Fruit fly (Drosophila melanogaster) whole organism, embryonic: ENCODE data around the gene CG8379.

Experiments used
- Abd-B ChIP-seq: fragments of 200-800 bp; sonication (Bioruptor generic); optimal IDR thresholded peaks from 2 replicates; lab custom pipeline; 2018; ENCODE audit warnings: missing biosample characterization, mild to moderate bottlenecking, missing genetic modification characterization, moderate library complexity
- Awh ChIP-seq: fragments of 200-800 bp; sonication (Bioruptor generic); IDR thresholded peaks from 2 replicates; pipeline ENCODE4, ENCODE4 v1.3.6; 2022; ENCODE audit warnings: missing biosample characterization, missing genetic modification characterization
- B-H1 ChIP-seq: fragments of 200-800 bp; sonication (Bioruptor generic); IDR thresholded peaks from 3 replicates; pipeline ENCODE4 v1.3.6; 2022; ENCODE audit warnings: missing biosample characterization, missing genetic modification characterization
- CG12391 ChIP-seq: fragments of 200-800 bp; sonication (Bioruptor generic); optimal IDR thresholded peaks from 3 replicates; lab custom pipeline; 2018; ENCODE audit warnings: missing biosample characterization, mild to moderate bottlenecking, missing genetic modification characterization, moderate library complexity
- CG12744 ChIP-seq: fragments of 200-800 bp; sonication (Bioruptor generic); optimal IDR thresholded peaks from 2 replicates; lab custom pipeline; 2016; ENCODE audit warnings: missing biosample characterization, missing genetic modification characterization
- CG13296 ChIP-seq: fragments of 200-800 bp; sonication (Bioruptor generic); optimal IDR thresholded peaks from 3 replicates; lab custom pipeline; 2018; ENCODE audit warnings: missing biosample characterization, mild to moderate bottlenecking, missing genetic modification characterization
- CG15479 ChIP-seq: fragments of 200-800 bp; sonication (Bioruptor generic); optimal IDR thresholded peaks from 3 replicates; lab custom pipeline; 2019; ENCODE audit warnings: missing biosample characterization, mild to moderate bottlenecking, missing genetic modification characterization, moderate library complexity
- CG17328 ChIP-seq: fragments of 200-800 bp; sonication (Bioruptor generic); IDR thresholded peaks from 2 replicates; pipeline ENCODE4 v1.3.6; 2022; ENCODE audit warnings: missing biosample characterization, missing genetic modification characterization
- CG17359 ChIP-seq: fragments of 200-800 bp; sonication (Bioruptor generic); optimal IDR thresholded peaks from 3 replicates; lab custom pipeline; 2018; ENCODE audit warnings: missing biosample characterization, mild to moderate bottlenecking, missing genetic modification characterization, moderate library complexity
- CG1832 ChIP-seq: fragments of 200-800 bp; sonication (Bioruptor generic); optimal IDR thresholded peaks from 2 replicates; lab custom pipeline; 2017; ENCODE audit warnings: missing biosample characterization, mild to moderate bottlenecking, missing genetic modification characterization, inconsistent platforms
- CG18599 ChIP-seq: fragments of 200-800 bp; sonication (Bioruptor generic); optimal IDR thresholded peaks from 3 replicates; lab custom pipeline; 2017; ENCODE audit warnings: missing biosample characterization, missing genetic modification characterization, mild to moderate bottlenecking, moderate library complexity, missing genetic modification reagents
- CG18619 ChIP-seq: fragments of 200-800 bp; sonication (Bioruptor generic); optimal IDR thresholded peaks from 3 replicates; lab custom pipeline; 2017; ENCODE audit warnings: missing biosample characterization, mild to moderate bottlenecking, missing genetic modification characterization
- CG2202 ChIP-seq: fragments of 200-800 bp; sonication (Bioruptor generic); optimal IDR thresholded peaks from 2 replicates; lab custom pipeline; 2018; ENCODE audit warnings: missing biosample characterization, mild to moderate bottlenecking, missing genetic modification characterization
- CG32767 ChIP-seq: fragments of 200-800 bp; sonication (Bioruptor generic); IDR thresholded peaks from 2 replicates; pipeline ENCODE4 v1.3.6; 2022; ENCODE audit warnings: missing biosample characterization, missing genetic modification characterization
- CG33213 ChIP-seq: fragments of 200-800 bp; sonication (Bioruptor generic); optimal IDR thresholded peaks from 3 replicates; lab custom pipeline; 2016; ENCODE audit warnings: missing biosample characterization, missing genetic modification characterization
- CG34422 ChIP-seq: fragments of 200-800 bp; sonication (Bioruptor generic); IDR thresholded peaks from 3 replicates; pipeline ENCODE4 v1.3.6; 2022; ENCODE audit warnings: missing biosample characterization, missing genetic modification characterization
- CG3995 ChIP-seq: fragments of 200-800 bp; sonication (Bioruptor generic); optimal IDR thresholded peaks from 3 replicates; lab custom pipeline; 2016; ENCODE audit warnings: missing biosample characterization, missing genetic modification characterization
- CG5245 ChIP-seq: fragments of 200-800 bp; sonication (Bioruptor generic); optimal IDR thresholded peaks from 3 replicates; lab custom pipeline; 2016; ENCODE audit warnings: missing biosample characterization, missing genetic modification characterization
- CG6175 ChIP-seq: fragments of 200-800 bp; sonication (Bioruptor generic); IDR thresholded peaks from 3 replicates; pipeline ENCODE4 v1.3.6; 2022; ENCODE audit warnings: missing biosample characterization, missing genetic modification characterization
- CG6254 ChIP-seq: fragments of 200-800 bp; sonication (Bioruptor generic); optimal IDR thresholded peaks from 3 replicates; lab custom pipeline; 2017; ENCODE audit warnings: mild to moderate bottlenecking, missing biosample characterization, missing genetic modification reagents, missing genetic modification characterization
- CG8388 ChIP-seq: fragments of 200-800 bp; sonication (Bioruptor generic); optimal IDR thresholded peaks from 2 replicates; lab custom pipeline; 2019; ENCODE audit warnings: missing biosample characterization, mild to moderate bottlenecking, missing genetic modification characterization, moderate library complexity
- CHES-1-like ChIP-seq: fragments of 200-800 bp; sonication (Bioruptor generic); optimal IDR thresholded peaks from 2 replicates; lab custom pipeline; 2016; ENCODE audit warnings: missing biosample characterization, missing genetic modification characterization
- CTCF ChIP-seq: fragments of 200-800 bp; sonication (Bioruptor generic); optimal IDR thresholded peaks from 2 replicates; lab custom pipeline; 2017; ENCODE audit warnings: missing biosample characterization, mild to moderate bottlenecking, missing genetic modification characterization, moderate library complexity
- CkIIα-i1 ChIP-seq: fragments of 200-800 bp; sonication (Bioruptor generic); IDR thresholded peaks from 2 replicates; pipeline ENCODE4 v1.3.6; 2022; ENCODE audit warnings: missing biosample characterization, missing genetic modification characterization
- Dek ChIP-seq: fragments of 200-800 bp; sonication (Bioruptor generic); optimal IDR thresholded peaks from 3 replicates; lab custom pipeline; 2019; ENCODE audit warnings: missing biosample characterization, mild to moderate bottlenecking, missing genetic modification characterization, moderate library complexity
- HLH54F ChIP-seq: fragments of 200-800 bp; sonication (Bioruptor generic); optimal IDR thresholded peaks from 3 replicates; lab custom pipeline; 2016; ENCODE audit warnings: missing biosample characterization, missing genetic modification characterization
- Hmr ChIP-seq: fragments of 200-800 bp; sonication (Bioruptor generic); optimal IDR thresholded peaks from 3 replicates; lab custom pipeline; 2017; ENCODE audit warnings: mild to moderate bottlenecking, missing biosample characterization, missing genetic modification reagents, missing genetic modification characterization
- Ptx1 ChIP-seq: fragments of 200-800 bp; sonication (Bioruptor generic); IDR thresholded peaks from 2 replicates; pipeline ENCODE4 v1.3.6; 2022; ENCODE audit warnings: missing biosample characterization, missing genetic modification characterization
- Xrp1 ChIP-seq: fragments of 200-800 bp; sonication (Bioruptor generic); IDR thresholded peaks from 2 replicates; pipeline ENCODE4 v1.3.6; 2022; ENCODE audit warnings: missing biosample characterization, missing genetic modification characterization
- amos ChIP-seq: fragments of 200-800 bp; sonication (Bioruptor generic); IDR thresholded peaks from 2 replicates; pipeline ENCODE4 v1.3.6; 2022; ENCODE audit warnings: missing biosample characterization, missing genetic modification characterization; ENCODE audit not compliant: partially characterized antibody
- ash1 ChIP-seq: fragments of 200-800 bp; sonication (Bioruptor generic); optimal IDR thresholded peaks from 2 replicates; lab custom pipeline; 2018; ENCODE audit warnings: missing biosample characterization, mild to moderate bottlenecking, missing genetic modification characterization
- bcd ChIP-seq: fragments of 200-800 bp; sonication (Bioruptor generic); optimal IDR thresholded peaks from 2 replicates; lab custom pipeline; 2017; ENCODE audit warnings: missing biosample characterization, mild to moderate bottlenecking, missing genetic modification characterization
- caup ChIP-seq: fragments of 200-800 bp; sonication (Bioruptor generic); optimal IDR thresholded peaks from 3 replicates; lab custom pipeline; 2017; ENCODE audit warnings: missing biosample characterization, mild to moderate bottlenecking, missing genetic modification characterization, moderate library complexity; ENCODE audit not compliant: severe bottlenecking
- cwo ChIP-seq: fragments of 200-800 bp; sonication (Bioruptor generic); optimal IDR thresholded peaks from 3 replicates; lab custom pipeline; 2017; ENCODE audit warnings: missing biosample characterization, missing genetic modification characterization, mild to moderate bottlenecking, moderate library complexity, missing genetic modification reagents
- eve ChIP-seq, 2 experiments: fragments of >200 bp; optimal IDR thresholded peaks; 2 replicates each; lab custom pipeline; 2017; ENCODE audit warnings: missing biosample characterization in 2 of 2, missing genetic modification characterization in 2 of 2
- fd64A ChIP-seq: fragments of 200-800 bp; sonication (Bioruptor generic); optimal IDR thresholded peaks from 3 replicates; lab custom pipeline; 2018; ENCODE audit warnings: missing biosample characterization, mild to moderate bottlenecking, missing genetic modification characterization
- jumu ChIP-seq: fragments of 200-800 bp; sonication (Bioruptor generic); optimal IDR thresholded peaks from 3 replicates; lab custom pipeline; 2016; ENCODE audit warnings: missing biosample characterization, missing genetic modification characterization
- lola ChIP-seq, 3 experiments: fragments of >200 bp in 2 of 3; fragments of 200-800 bp in 1 of 3; sonication (Bioruptor generic) in 1 of 3; optimal IDR thresholded peaks; 2 replicates each; lab custom pipeline; 2017 to 2019; ENCODE audit warnings: missing biosample characterization in 3 of 3, missing genetic modification characterization in 3 of 3, mild to moderate bottlenecking in 1 of 3, moderate library complexity in 1 of 3
- nerfin-1 ChIP-seq: fragments of 200-800 bp; sonication (Bioruptor generic); optimal IDR thresholded peaks from 3 replicates; lab custom pipeline; 2019; ENCODE audit warnings: missing biosample characterization, mild to moderate bottlenecking, missing genetic modification characterization, moderate library complexity
- pita ChIP-seq: fragments of 200-800 bp; sonication (Bioruptor generic); optimal IDR thresholded peaks from 2 replicates; lab custom pipeline; 2017; ENCODE audit warnings: missing biosample characterization, mild to moderate bottlenecking, missing genetic modification characterization
- pzg ChIP-seq: fragments of 200-800 bp; sonication (Bioruptor generic); optimal IDR thresholded peaks from 3 replicates; lab custom pipeline; 2018; ENCODE audit warnings: missing biosample characterization, mild to moderate bottlenecking, missing genetic modification characterization, moderate library complexity
- ssp ChIP-seq: fragments of 200-800 bp; sonication (Bioruptor generic); IDR thresholded peaks from 2 replicates; pipeline ENCODE4 v1.3.6; 2022; ENCODE audit warnings: missing biosample characterization, missing genetic modification characterization
- tup ChIP-seq: fragments of 200-800 bp; sonication (Bioruptor generic); optimal IDR thresholded peaks from 2 replicates; lab custom pipeline; 2016; ENCODE audit warnings: missing biosample characterization, mild to moderate bottlenecking, missing genetic modification characterization, moderate library complexity
- vfl ChIP-seq: fragments of 200-800 bp; sonication (Bioruptor generic); optimal IDR thresholded peaks from 2 replicates; lab custom pipeline; 2016; ENCODE audit warnings: missing biosample characterization, missing genetic modification characterization
- vvl ChIP-seq: fragments of 200-800 bp; sonication (Bioruptor generic); IDR thresholded peaks from 2 replicates; pipeline ENCODE4 v1.3.6; 2022; ENCODE audit warnings: missing biosample characterization, missing genetic modification characterization
- wdn ChIP-seq: fragments of 200-800 bp; sonication (Bioruptor generic); IDR thresholded peaks from 2 replicates; pipeline ENCODE4 v1.3.6; 2022; ENCODE audit warnings: missing biosample characterization, missing genetic modification characterization
- wek ChIP-seq: fragments of 200-800 bp; sonication (Bioruptor generic); optimal IDR thresholded peaks from 3 replicates; lab custom pipeline; 2018; ENCODE audit warnings: missing biosample characterization, mild to moderate bottlenecking, missing genetic modification characterization, moderate library complexity
- wor ChIP-seq: fragments of 200-800 bp; sonication (Bioruptor generic); IDR thresholded peaks from 2 replicates; pipeline ENCODE4 v1.3.6; 2022; ENCODE audit warnings: missing biosample characterization, missing genetic modification characterization

The CG8379 gene

DNA sequence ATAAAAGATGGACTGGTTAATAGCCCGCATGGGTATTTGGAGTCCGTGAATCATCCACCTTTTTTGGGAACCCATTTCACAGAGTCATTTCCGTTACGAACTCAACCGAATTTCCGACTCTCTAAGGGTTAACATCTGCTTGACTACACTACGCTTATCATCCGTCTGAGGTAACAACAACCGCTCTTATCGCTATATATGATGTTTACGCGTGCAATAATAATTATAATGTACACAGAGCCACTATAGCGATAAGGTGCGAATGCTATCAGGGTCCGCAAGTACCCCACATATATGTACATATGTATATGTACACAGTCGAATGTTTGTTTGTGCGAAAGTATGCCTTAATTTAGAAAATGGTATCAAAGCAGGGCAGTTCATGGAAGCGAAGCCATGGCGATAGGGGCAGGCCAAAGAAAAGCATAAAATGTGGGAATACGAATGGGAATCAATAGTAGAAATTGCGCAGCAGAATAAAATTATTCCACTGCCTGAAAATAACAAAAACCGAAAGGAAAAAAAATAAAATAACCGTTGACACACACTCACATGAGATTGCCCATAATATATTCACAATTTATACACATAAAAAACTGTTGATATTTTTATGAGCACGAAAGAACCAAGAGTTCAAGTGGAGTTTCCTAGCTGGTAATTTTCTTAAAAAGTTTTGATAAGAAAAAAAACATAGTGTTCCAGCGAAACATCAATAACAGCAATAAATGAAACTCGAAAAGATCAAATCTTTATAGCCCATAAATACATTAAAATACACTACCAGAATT lies 13.6 kb upstream of the CG8379 start (continued):
- TF ChIP-seq lola (GFP tag; optimal IDR thresholded peaks at IDR 0.05; lab: Kevin White, UChicago), result peak in 1 of 3 experiments; percentile 62
- TF ChIP-seq CG32767 (GFP tag; lab: Robert Waterston, UW), result peak; percentile 38; the same call in 1 of the 2 replicates
- peak; percentile 94 for TF ChIP-seq Awh (GFP tag; lab: Robert Waterston, UW)
- TF ChIP-seq CG3995 (GFP tag; lab: Kevin White, UChicago), result peak; percentile 29
- TF ChIP-seq CG5245, result peak; percentile 17
- TF ChIP-seq ash1 (GFP tag; lab: Kevin White, UChicago), result peak; percentile 99
- peak; percentile 73 for TF ChIP-seq vfl (GFP tag; lab: Kevin White, UChicago)
- TF ChIP-seq wor, result 0 out of 2 replicates have a peak, but pooled peaks have one; percentile 11
- peak; percentile 90 for TF ChIP-seq CG18619
- TF ChIP-seq Abd-B (GFP tag; lab: Kevin White, UChicago), result peak; percentile 72
- TF ChIP-seq wdn (GFP tag; lab: Robert Waterston, UW), result peak; percentile 47; the same call in 1 of the 2 replicates
- peak; percentile 88 for TF ChIP-seq Xrp1 (GFP tag; lab: Robert Waterston, UW)
- peak; percentile 77 for TF ChIP-seq Ptx1
- peak; percentile 59 for TF ChIP-seq HLH54F (GFP tag; lab: Kevin White, UChicago)
- no peak for TF ChIP-seq CG1832 (GFP tag; lab: Kevin White, UChicago)
- TF ChIP-seq pzg (GFP tag; lab: Kevin White, UChicago), result peak; percentile 25
- no peak; the same call in 1 of the 2 replicates for TF ChIP-seq amos (GFP tag; lab: Robert Waterston, UW)
- TF ChIP-seq CG17359 (tag; lab: Kevin White, UChicago), result peak; percentile 91
- TF ChIP-seq bcd (GFP tag; lab: Kevin White, UChicago), result peak; percentile 64
- TF ChIP-seq jumu (GFP tag; lab: Kevin White, UChicago), result peak; percentile 38
- TF ChIP-seq CHES-1-like, result peak; percentile 67
- TF ChIP-seq tup (GFP tag; lab: Kevin White, UChicago), result peak; percentile 89
- no peak for TF ChIP-seq CkIIα-i1
- TF ChIP-seq CG8388 (GFP tag; lab: Kevin White, UChicago), result peak; percentile 65
- peak; percentile 65 for TF ChIP-seq Dek
- TF ChIP-seq Hmr (GFP tag; lab: Kevin White, UChicago), result peak; percentile 94
- TF ChIP-seq CG6175 (GFP tag; lab: Robert Waterston, UW), result 0 out of 3 replicates have a peak, but pooled peaks have one; percentile 7
- TF ChIP-seq CG2202, result peak; percentile 90
- no peak for TF ChIP-seq ssp (GFP tag; lab: Robert Waterston, UW)
- peak; percentile 97 for TF ChIP-seq fd64A (GFP tag; lab: Kevin White, UChicago)
- TF ChIP-seq CG12744 (GFP tag; lab: Kevin White, UChicago), result peak; percentile 73
- TF ChIP-seq CG12391 (tag; lab: Kevin White, UChicago), result peak; percentile 53
- peak; percentile 97 for TF ChIP-seq wek (GFP tag; lab: Kevin White, UChicago)
- TF ChIP-seq CG15479 (GFP tag; lab: Kevin White, UChicago), result peak; percentile 88
- TF ChIP-seq eve (GFP tag; optimal IDR thresholded peaks at IDR 0.05; lab: Kevin White, UChicago), result no peak
- peak; percentile 81 for TF ChIP-seq CG6254 (GFP tag; lab: Kevin White, UChicago)
- peak; percentile 79 for TF ChIP-seq CG17328 (GFP tag; lab: Robert Waterston, UW)
- peak; percentile 91 for TF ChIP-seq CG18599
- TF ChIP-seq CG33213, result peak; percentile 84
- TF ChIP-seq cwo (GFP tag; lab: Kevin White, UChicago), result peak; percentile 75
- peak; percentile 94 for TF ChIP-seq CG13296 (GFP tag; lab: Kevin White, UChicago)
- TF ChIP-seq CTCF, result peak; percentile 59
- TF ChIP-seq caup (GFP tag; lab: Kevin White, UChicago), result peak; percentile 93
- peak; percentile 47 for TF ChIP-seq B-H1 (GFP tag; lab: Robert Waterston, UW)
- no peak for TF ChIP-seq pita (GFP tag; lab: Kevin White, UChicago)
- peak; percentile 85 for TF ChIP-seq nerfin-1 (tag; lab: Kevin White, UChicago)
- TF ChIP-seq vvl (GFP tag; lab: Robert Waterston, UW), result peak; percentile 46
- TF ChIP-seq CG34422 (GFP tag; lab: Robert Waterston, UW), result peak; percentile 33; the same call in 1 of the 3 replicates
